Worm (Caenorhabditis elegans) whole organism, L4/young adult: ENCODE measurements around the gene pro-3.

Experiments used
- W03F9.2 ChIP-seq: fragments of 150-350 bp; optimal IDR thresholded peaks from 2 replicates; lab custom pipeline; 2014; ENCODE audit warnings: missing biosample characterization, missing genetic modification characterization
- dao-5 ChIP-seq: sonication (generic microtip); optimal IDR thresholded peaks from 2 replicates; lab custom pipeline; 2016; ENCODE audit warnings: missing genotype, missing genetic modification characterization, moderate library complexity, missing compliant biosample characterization
- him-1 ChIP-seq: sonication (generic microtip); optimal IDR thresholded peaks from 2 replicates; lab custom pipeline; 2016; ENCODE audit warnings: missing genotype, missing genetic modification reagents, missing genetic modification characterization, missing compliant biosample characterization

ce11 chrV:19129497-19130212 lies 11.4 kb upstream of the pro-3 start:
- TF ChIP-seq him-1 (tag; lab: Kevin White, UChicago) (no peak), dao-5 (no peak), W03F9.2 (no peak)
